Fruit fly (Drosophila melanogaster) whole organism: ENCODE data around the gene CG2691.

Source experiments
- CG8478 ChIP-seq: fragments of >200 bp; optimal IDR thresholded peaks from 2 replicates; lab custom pipeline; 2018; ENCODE audit warnings: inconsistent platforms
- pan ChIP-seq: fragments of >200 bp; optimal IDR thresholded peaks from 2 replicates; lab custom pipeline; 2017
- psq ChIP-seq: fragments of >200 bp; optimal IDR thresholded peaks from 2 replicates; lab custom pipeline; 2017

- TF ChIP-seq psq (lab: Kevin White, UChicago) (no peak), CG8478 (lab: Kevin White, UChicago) (no peak), pan (lab: Kevin White, UChicago) (no peak)
Measured at dm6 chrX:13625080-13625723, 994 bp upstream of the CG2691 start.
